Worm (Caenorhabditis elegans) whole organism, young adult: Measurements from ENCODE around the gene F20D6.12.

Experiments
- B0336.3 ChIP-seq: fragments of 200-800 bp; sonication (Bioruptor generic); IDR thresholded peaks from 2 replicates; pipeline ENCODE4 v1.3.6; 2022; ENCODE audit warnings: missing genetic modification characterization, missing compliant biosample characterization
- F10E7.11 ChIP-seq: sonication (generic microtip); optimal IDR thresholded peaks from 2 replicates; lab custom pipeline; 2017; ENCODE audit warnings: mild to moderate bottlenecking, missing genetic modification characterization, moderate library complexity, missing compliant biosample characterization
- F52B5.7 ChIP-seq: sonication (generic microtip); optimal IDR thresholded peaks from 2 replicates; lab custom pipeline; 2016; ENCODE audit warnings: mild to moderate bottlenecking, missing genetic modification characterization, missing compliant biosample characterization
- Y79H2A.3 ChIP-seq: fragments of 200-800 bp; sonication (Bioruptor generic); conservative IDR thresholded peaks from 2 replicates; pipeline ENCODE4 v1.3.6; 2022; ENCODE audit warnings: missing genetic modification reagents, missing genetic modification characterization, missing compliant biosample characterization
- ama-1 ChIP-seq, 3 experiments: fragments of 150-350 bp in 1 of 3; sonication (generic microtip) in 2 of 3; optimal IDR thresholded peaks; 2 replicates each; lab custom pipeline; 2014 to 2018; ENCODE audit warnings: missing biosample characterization in 2 of 3, missing genetic modification characterization in 2 of 3, missing genetic modification reagents in 2 of 3
- bed-1 ChIP-seq: fragments of 200-800 bp; sonication (Bioruptor generic); IDR thresholded peaks from 2 replicates; pipeline ENCODE4 v1.3.6; 2022; ENCODE audit warnings: missing genetic modification reagents, missing genetic modification characterization, missing compliant biosample characterization
- bed-2 ChIP-seq: fragments of 200-800 bp; sonication (Bioruptor generic); IDR thresholded peaks from 2 replicates; pipeline ENCODE4 v1.3.6; 2022; ENCODE audit warnings: missing genetic modification reagents, missing genetic modification characterization, missing compliant biosample characterization
- cebp-2 ChIP-seq: fragments of 200-800 bp; sonication (Bioruptor generic); IDR thresholded peaks from 2 replicates; pipeline ENCODE4 v1.3.6; 2022; ENCODE audit warnings: missing genetic modification characterization, missing compliant biosample characterization
- ceh-100 ChIP-seq: fragments of 200-800 bp; sonication (Bioruptor generic); IDR thresholded peaks from 2 replicates; pipeline ENCODE4 v1.3.6; 2022; ENCODE audit warnings: missing genetic modification reagents, missing genetic modification characterization, missing compliant biosample characterization
- ceh-58 ChIP-seq: fragments of 200-800 bp; sonication (Bioruptor generic); IDR thresholded peaks from 2 replicates; pipeline ENCODE4 v1.3.6; 2022; ENCODE audit warnings: missing genetic modification characterization, missing compliant biosample characterization
- dox-1 ChIP-seq: fragments of 200-800 bp; sonication (Bioruptor generic); IDR thresholded peaks from 2 replicates; pipeline ENCODE4 v1.3.6; 2022; ENCODE audit warnings: missing genetic modification reagents, missing genetic modification characterization, missing compliant biosample characterization
- dpff-1 ChIP-seq: sonication (generic microtip); optimal IDR thresholded peaks from 2 replicates; lab custom pipeline; 2017; ENCODE audit warnings: mild to moderate bottlenecking, missing genetic modification characterization, missing compliant biosample characterization
- ets-4 ChIP-seq: fragments of 200-800 bp; sonication (Bioruptor generic); optimal IDR thresholded peaks from 2 replicates; lab custom pipeline; 2018; ENCODE audit warnings: mild to moderate bottlenecking, missing genetic modification characterization, missing compliant biosample characterization
- him-1 ChIP-seq: sonication (generic microtip); optimal IDR thresholded peaks from 2 replicates; lab custom pipeline; 2016; ENCODE audit warnings: missing genotype, missing genetic modification reagents, missing genetic modification characterization, missing compliant biosample characterization
- hlh-12 ChIP-seq: sonication (generic microtip); optimal IDR thresholded peaks from 2 replicates; lab custom pipeline; 2016; ENCODE audit warnings: missing genetic modification characterization, missing compliant biosample characterization
- hmg-1.2 ChIP-seq: fragments of 200-800 bp; sonication (Bioruptor generic); IDR thresholded peaks from 2 replicates; pipeline ENCODE4 v1.3.6; 2022; ENCODE audit warnings: missing genetic modification reagents, missing genetic modification characterization, missing compliant biosample characterization
- let-526 ChIP-seq: fragments of 200-800 bp; sonication (Bioruptor generic); IDR thresholded peaks from 2 replicates; pipeline ENCODE4 v1.3.6; 2022; ENCODE audit warnings: missing genetic modification reagents, missing genetic modification characterization, missing compliant biosample characterization
- lsy-27 ChIP-seq: sonication (generic microtip); optimal IDR thresholded peaks from 2 replicates; lab custom pipeline; 2017; ENCODE audit warnings: missing genetic modification characterization, mild to moderate bottlenecking, missing compliant biosample characterization, antibody characterized with exemption, missing genotype, borderline replicate concordance; ENCODE audit not compliant: insufficient read depth
- madf-6 ChIP-seq: fragments of 200-800 bp; sonication (Bioruptor generic); IDR thresholded peaks from 2 replicates; pipeline ENCODE4 v1.3.6; 2022; ENCODE audit warnings: missing genetic modification reagents, missing genetic modification characterization, missing compliant biosample characterization
- mxl-1 ChIP-seq: sonication (generic microtip); optimal IDR thresholded peaks from 2 replicates; lab custom pipeline; 2016; ENCODE audit warnings: missing genetic modification characterization, missing compliant biosample characterization
- pha-4 ChIP-seq: fragments of 150-350 bp; sonication (generic microtip); optimal IDR thresholded peaks from 2 replicates; lab custom pipeline; 2014; ENCODE audit warnings: missing biosample characterization, missing genetic modification reagents, missing genetic modification characterization
- rec-8 ChIP-seq, 2 experiments: sonication (generic microtip); optimal IDR thresholded peaks; 2 replicates each; lab custom pipeline; 2016; ENCODE audit warnings: mild to moderate bottlenecking in 2 of 2, missing genetic modification characterization in 2 of 2, missing genetic modification reagents in 2 of 2, missing genotype in 2 of 2, missing biosample characterization in 1 of 2, missing compliant biosample characterization in 1 of 2, moderate library complexity in 1 of 2
- repo-1 ChIP-seq: sonication (generic microtip); optimal IDR thresholded peaks from 2 replicates; lab custom pipeline; 2017; ENCODE audit warnings: mild to moderate bottlenecking, missing genetic modification characterization, missing compliant biosample characterization
- rpc-1 ChIP-seq, 2 experiments: fragments of 150-350 bp in 1 of 2; sonication (generic microtip) in 1 of 2; optimal IDR thresholded peaks; 2 replicates each; lab custom pipeline; 2014 to 2018; ENCODE audit warnings: missing biosample characterization in 1 of 2, missing genetic modification characterization in 1 of 2, missing genetic modification reagents in 1 of 2, missing genotype in 1 of 2
- snpc-1.1 ChIP-seq: sonication (generic microtip); optimal IDR thresholded peaks from 2 replicates; lab custom pipeline; 2017; ENCODE audit warnings: missing genetic modification characterization, mild to moderate bottlenecking, missing compliant biosample characterization, antibody characterized with exemption, moderate library complexity, missing genotype, missing genetic modification reagents; ENCODE audit not compliant: insufficient read depth
- sptf-2 ChIP-seq: fragments of 200-800 bp; sonication (Bioruptor generic); optimal IDR thresholded peaks from 2 replicates; lab custom pipeline; 2018; ENCODE audit warnings: mild to moderate bottlenecking, missing genetic modification characterization, missing compliant biosample characterization
- tbp1 ChIP-seq: fragments of 200-800 bp; sonication (Bioruptor generic); optimal IDR thresholded peaks from 2 replicates; lab custom pipeline; 2018; ENCODE audit warnings: mild to moderate bottlenecking, missing genetic modification characterization, missing compliant biosample characterization
- unc-62 ChIP-seq: fragments of 150-350 bp; optimal IDR thresholded peaks from 2 replicates; lab custom pipeline; 2014; ENCODE audit warnings: missing biosample characterization, missing genetic modification reagents, missing genetic modification characterization
- ztf-22 ChIP-seq: fragments of 200-800 bp; sonication (Bioruptor generic); optimal IDR thresholded peaks from 2 replicates; lab custom pipeline; 2018; ENCODE audit warnings: mild to moderate bottlenecking, missing genetic modification characterization, moderate library complexity, missing compliant biosample characterization
- ztf-26 ChIP-seq: sonication (generic microtip); optimal IDR thresholded peaks from 2 replicates; lab custom pipeline; 2017; ENCODE audit warnings: missing genetic modification characterization, missing compliant biosample characterization
- ztf-6 ChIP-seq: fragments of 200-800 bp; sonication (Bioruptor generic); IDR thresholded peaks from 2 replicates; pipeline ENCODE4 v1.3.6; 2022; ENCODE audit warnings: missing genetic modification reagents, missing genetic modification characterization, missing compliant biosample characterization

The F20D6.12 gene

ce11 chrV:8170300-8170699, 19.6 kb downstream of the F20D6.12 start:
- TF ChIP-seq repo-1 (tag; lab: Kevin White, UChicago): no peak
- TF ChIP-seq B0336.3 (GFP tag; lab: Robert Waterston, UW): no peak
- TF ChIP-seq rec-8 (tag; optimal IDR thresholded peaks at IDR 0.05; lab: Kevin White, UChicago): no peak
- TF ChIP-seq tbp1 (GFP tag; lab: Kevin White, UChicago): no peak
- no peak for TF ChIP-seq hmg-1.2 (GFP tag; lab: Robert Waterston, UW)
- no peak for TF ChIP-seq ztf-6 (GFP tag; lab: Robert Waterston, UW)
- no peak for TF ChIP-seq sptf-2 (GFP tag; lab: Kevin White, UChicago)
- no peak for TF ChIP-seq let-526 (GFP tag; lab: Robert Waterston, UW)
- TF ChIP-seq cebp-2 (GFP tag; lab: Robert Waterston, UW): no peak
- no peak for TF ChIP-seq ceh-58 (GFP tag; lab: Robert Waterston, UW)
- no peak for TF ChIP-seq him-1 (tag; lab: Kevin White, UChicago)
- TF ChIP-seq ztf-22: no peak

ce11 chrV:8169150-8169549, 20.8 kb downstream of the F20D6.12 start:
- TF ChIP-seq rpc-1 (optimal IDR thresholded peaks at IDR 0.05; lab: Kevin White, UChicago) (no peak), rpc-1 (tag; optimal IDR thresholded peaks at IDR 0.05; lab: Kevin White, UChicago) (no peak), Y79H2A.3 (GFP tag; lab: Robert Waterston, UW) (no peak), pha-4 (tag; lab: Kevin White, UChicago) (no peak), sptf-2 (GFP tag; lab: Kevin White, UChicago) (no peak), ztf-6 (GFP tag; lab: Robert Waterston, UW) (no peak), cebp-2 (GFP tag; lab: Robert Waterston, UW) (no peak), unc-62 (GFP tag; lab: Kevin White, UChicago) (no peak), snpc-1.1 (tag; lab: Kevin White, UChicago) (no peak), lsy-27 (tag; lab: Kevin White, UChicago) (no peak), dpff-1 (tag; lab: Kevin White, UChicago) (no peak), rec-8 (tag; optimal IDR thresholded peaks at IDR 0.05; lab: Kevin White, UChicago) (no peak), let-526 (GFP tag; lab: Robert Waterston, UW) (no peak), ztf-26 (tag; lab: Kevin White, UChicago) (no peak), mxl-1 (tag; lab: Kevin White, UChicago) (no peak), bed-1 (GFP tag; lab: Robert Waterston, UW) (no peak), bed-2 (GFP tag; lab: Robert Waterston, UW) (no peak), ama-1 (optimal IDR thresholded peaks at IDR 0.05; lab: Kevin White, UChicago) (no peak), ama-1 (GFP tag; optimal IDR thresholded peaks at IDR 0.05; lab: Kevin White, UChicago) (no peak), ceh-100 (GFP tag; lab: Robert Waterston, UW) (no peak), F52B5.7 (tag; lab: Kevin White, UChicago) (no peak)
- TF ChIP-seq, all 124 proteins: peak for 0

ce11 chrV:8168219-8168962, 21.5 kb downstream of the F20D6.12 start, which contains the start of gene F20D6.8:
TSS of gene F20D6.8 (minus strand) at chrV:8168269.
- no peak for TF ChIP-seq ets-4 (GFP tag; lab: Kevin White, UChicago)
- TF ChIP-seq madf-6 (GFP tag; lab: Robert Waterston, UW): no peak
- TF ChIP-seq F10E7.11 (tag; lab: Kevin White, UChicago): no peak
- TF ChIP-seq ceh-100 (GFP tag; lab: Robert Waterston, UW): no peak
- no peak for TF ChIP-seq cebp-2 (GFP tag; lab: Robert Waterston, UW)
- no peak for TF ChIP-seq dox-1 (GFP tag; lab: Robert Waterston, UW)
- TF ChIP-seq hlh-12 (tag; lab: Kevin White, UChicago): no peak
